Fruit fly (Drosophila melanogaster): Measurements from ENCODE around the gene CG9777.

The CG9777 gene

DNA sequence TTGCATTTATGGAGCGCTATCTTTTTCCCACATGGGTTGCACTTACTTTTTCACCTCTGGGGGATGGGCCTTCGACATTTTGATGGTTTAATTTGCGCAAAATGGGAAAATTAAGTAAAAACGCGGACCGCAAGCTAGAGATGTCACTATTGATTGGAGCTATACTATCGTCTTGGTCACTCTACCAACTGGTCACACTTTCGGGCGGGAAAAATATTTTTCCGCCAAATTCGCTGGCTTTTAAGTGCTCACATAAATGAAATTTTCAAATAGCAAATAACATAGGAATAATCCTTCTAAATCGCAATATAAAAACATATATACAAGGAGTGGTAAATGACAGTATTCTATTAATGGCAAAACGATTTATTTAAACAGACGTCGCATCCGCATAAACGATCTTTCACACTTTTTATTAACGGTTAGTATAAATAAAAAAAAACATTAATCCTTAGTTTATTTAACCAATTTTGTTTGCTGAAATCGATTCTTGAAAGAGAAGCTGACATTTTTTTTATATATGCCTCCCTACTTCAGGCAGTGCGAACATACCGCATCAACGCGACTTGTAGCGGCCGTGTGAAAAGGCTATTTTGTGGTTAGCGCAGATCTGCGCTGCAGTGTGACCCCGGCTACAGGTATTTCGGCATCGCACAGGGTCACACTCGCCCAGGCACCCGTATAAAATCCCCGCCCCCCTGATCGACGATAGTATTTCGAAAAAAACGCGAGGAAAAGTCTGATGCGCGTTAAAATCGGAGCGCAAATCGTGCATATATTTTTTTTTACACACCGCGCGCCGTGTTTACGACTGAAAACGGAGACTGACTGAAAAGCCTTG, 8.4 kb upstream of the CG9777 start, which contains the start of the genes SNRPG and mthl1 (continued):
- TF ChIP-seq CG13287 (GFP tag; IDR thresholded peaks at IDR 0.05; ENCODE audit: partially characterized antibody) = peak; percentile 73
- TF ChIP-seq Vsx1 (GFP tag; optimal IDR thresholded peaks at IDR 0.05) = no peak
- no peak for TF ChIP-seq CG15011 (GFP tag; optimal IDR thresholded peaks at IDR 0.05)
- TF ChIP-seq p53 (GFP tag; optimal IDR thresholded peaks at IDR 0.05) = no peak
- peak; percentile 74 for TF ChIP-seq NC2β (GFP tag; optimal IDR thresholded peaks at IDR 0.05)
- TF ChIP-seq CG17802 (tag; optimal IDR thresholded peaks at IDR 0.05) = peak; percentile 94
- peak; percentile 98 for TF ChIP-seq Gug (GFP tag; IDR thresholded peaks at IDR 0.05)
- peak; percentile 48 for TF ChIP-seq CG13296 (GFP tag; optimal IDR thresholded peaks at IDR 0.05)
- TF ChIP-seq CG13123 (GFP tag; optimal IDR thresholded peaks at IDR 0.05) = peak; percentile 29
- TF ChIP-seq Rfx (GFP tag; IDR thresholded peaks at IDR 0.05) = peak; percentile 96
- TF ChIP-seq CG3995 (GFP tag; optimal IDR thresholded peaks at IDR 0.05) = peak; percentile 79
- peak; percentile 37 for TF ChIP-seq nerfin-1 (tag; optimal IDR thresholded peaks at IDR 0.05)
- peak; percentile 87 for TF ChIP-seq bcd (GFP tag; optimal IDR thresholded peaks at IDR 0.05)
- no peak for TF ChIP-seq CG2202 (tag; optimal IDR thresholded peaks at IDR 0.05)
- TF ChIP-seq Sry-δ (GFP tag; optimal IDR thresholded peaks at IDR 0.05) = peak; percentile 85
- peak; percentile 83 for TF ChIP-seq sens (GFP tag)
- TF ChIP-seq Side (GFP tag; optimal IDR thresholded peaks at IDR 0.05) = peak; percentile 49
- TF ChIP-seq psq (GFP tag; optimal IDR thresholded peaks at IDR 0.05) = peak; percentile 23
- peak; percentile 92 for TF ChIP-seq CG3847 (GFP tag; IDR thresholded peaks at IDR 0.05)
- TF ChIP-seq CG8478 (optimal IDR thresholded peaks at IDR 0.05) = no peak
- TF ChIP-seq zf30C (GFP tag; optimal IDR thresholded peaks at IDR 0.05) = peak; percentile 29
- peak; percentile 95 for TF ChIP-seq zfh1 (GFP tag; IDR thresholded peaks at IDR 0.05)
- TF ChIP-seq fd102C (GFP tag; optimal IDR thresholded peaks at IDR 0.05) = peak; percentile 7
- TF ChIP-seq CG12942 (GFP tag; optimal IDR thresholded peaks at IDR 0.05) = peak; percentile 73
- TF ChIP-seq NK7.1 (GFP tag; optimal IDR thresholded peaks at IDR 0.05) = peak; percentile 58
- TF ChIP-seq CG17385 (GFP tag; optimal IDR thresholded peaks at IDR 0.05) = peak; percentile 64
- peak; percentile 96 for TF ChIP-seq NFAT (GFP tag; IDR thresholded peaks at IDR 0.05)
- peak; percentile 87 for TF ChIP-seq Chrac-16 (GFP tag; optimal IDR thresholded peaks at IDR 0.05)
- TF ChIP-seq CG17829 (tag; optimal IDR thresholded peaks at IDR 0.05) = peak; percentile 62
- peak; percentile 23 for TF ChIP-seq CG12071 (GFP tag; optimal IDR thresholded peaks at IDR 0.05)
- TF ChIP-seq CrebB (tag; optimal IDR thresholded peaks at IDR 0.05) = peak; percentile 47
- peak in 1 of 2 experiments; percentile 64 for TF ChIP-seq bsh (GFP tag; optimal IDR thresholded peaks at IDR 0.05)
- TF ChIP-seq HLH4C (GFP tag; IDR thresholded peaks at IDR 0.05; ENCODE audit: partially characterized antibody) = peak; percentile 53; the same call in 2 of the 3 replicates
- peak; percentile 87 for TF ChIP-seq CG11085 (GFP tag; IDR thresholded peaks at IDR 0.05)
- no peak for TF ChIP-seq cad (GFP tag; optimal IDR thresholded peaks at IDR 0.05)
- TF ChIP-seq CG8290 (GFP tag; optimal IDR thresholded peaks at IDR 0.05) = no peak
- peak in 1 of 2 experiments; percentile 82 for TF ChIP-seq CG8290 (tag; optimal IDR thresholded peaks at IDR 0.05)
- peak; percentile 66 for TF ChIP-seq Fer2 (tag; optimal IDR thresholded peaks at IDR 0.05)
- TF ChIP-seq CG11695 (GFP tag; IDR thresholded peaks at IDR 0.05) = peak; percentile 79
- peak; percentile 45 for TF ChIP-seq Hr3 (GFP tag; optimal IDR thresholded peaks at IDR 0.05)
- peak; percentile 71 for TF ChIP-seq CG15514 (GFP tag; optimal IDR thresholded peaks at IDR 0.05)
- peak; percentile 75 for TF ChIP-seq CG9876 (GFP tag; optimal IDR thresholded peaks at IDR 0.05)
- TF ChIP-seq CG10147 (GFP tag; optimal IDR thresholded peaks at IDR 0.05) = peak; percentile 76
- peak; percentile 31 for TF ChIP-seq nom (GFP tag; optimal IDR thresholded peaks at IDR 0.05)
- peak; percentile 45 for TF ChIP-seq sd (tag; optimal IDR thresholded peaks at IDR 0.05)
- TF ChIP-seq Drgx (GFP tag; IDR thresholded peaks at IDR 0.05) = peak; percentile 88
- peak; percentile 86 for TF ChIP-seq Lhr (GFP tag; optimal IDR thresholded peaks at IDR 0.05)
- no peak for TF ChIP-seq Hand (GFP tag; optimal IDR thresholded peaks at IDR 0.05)
- TF ChIP-seq abd-A (tag; optimal IDR thresholded peaks at IDR 0.05) = no peak
